Worm (Caenorhabditis elegans) whole organism, L1 larva: Measurements from ENCODE around the gene aco-1.

Experiments
- elt-3 ChIP-seq, 6 experiments: fragments of 150-350 bp in 1 of 6; sonication (generic microtip); optimal IDR thresholded peaks; 2 replicates each; lab custom pipeline; 2017 to 2018; ENCODE audit warnings: missing biosample characterization in 6 of 6, missing genetic modification characterization in 6 of 6, inconsistent platforms in 1 of 6
- lsy-2 ChIP-seq, 2 experiments: fragments of 150-350 bp; optimal IDR thresholded peaks; 2 replicates each; lab custom pipeline; 2014; ENCODE audit warnings: missing biosample characterization in 2 of 2, missing genetic modification characterization in 2 of 2
- mdl-1 ChIP-seq, 2 experiments: fragments of 150-350 bp; optimal IDR thresholded peaks; 2 replicates each; lab custom pipeline; 2014 to 2017; ENCODE audit warnings: missing biosample characterization in 2 of 2, missing genetic modification characterization in 2 of 2, inconsistent platforms in 1 of 2
- nhr-12 ChIP-seq: sonication (generic microtip); optimal IDR thresholded peaks from 2 replicates; lab custom pipeline; 2017; ENCODE audit warnings: missing biosample characterization, missing genetic modification characterization
- unc-130 ChIP-seq: fragments of 150-350 bp; optimal IDR thresholded peaks from 2 replicates; lab custom pipeline; 2017; ENCODE audit warnings: missing biosample characterization, missing genetic modification characterization, inconsistent platforms

DNA sequence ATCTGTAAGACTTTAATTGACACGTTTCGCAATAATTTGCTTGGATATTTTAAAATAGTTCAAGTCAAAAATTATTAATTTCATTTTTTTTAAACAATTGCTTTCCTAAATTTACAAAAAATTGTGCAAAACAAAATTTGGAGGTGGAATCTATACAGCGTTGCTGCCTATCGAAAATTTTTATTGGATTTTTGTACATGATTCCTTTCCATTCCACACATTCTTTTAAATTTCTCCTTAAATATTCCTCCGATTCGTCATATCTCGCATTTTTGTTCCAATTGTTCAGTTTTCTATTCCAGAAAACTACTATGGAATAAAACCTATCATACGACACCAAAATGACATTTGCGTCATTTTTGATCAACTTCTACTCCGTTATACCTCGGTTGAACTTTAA, 28.7 kb downstream of the aco-1 start, which contains the start of gene ttyh-1:
- TF ChIP-seq mdl-1 (tag; optimal IDR thresholded peaks at IDR 0.05; lab: Kevin White, UChicago) (no peak), nhr-12 (tag; lab: Kevin White, UChicago) (no peak), lsy-2 (tag; optimal IDR thresholded peaks at IDR 0.05; lab: Kevin White, UChicago) (no peak), elt-3 (tag; optimal IDR thresholded peaks at IDR 0.05; lab: Kevin White, UChicago) (no peak), unc-130 (tag; lab: Kevin White, UChicago) (no peak)
